Worm (Caenorhabditis elegans) whole organism, L1 larva: ENCODE data around the gene srbc-25.

ENCODE experiments used
- fkh-4 ChIP-seq: sonication (generic microtip); optimal IDR thresholded peaks from 2 replicates; lab custom pipeline; 2016; ENCODE audit warnings: missing compliant biosample characterization, missing genetic modification characterization, borderline replicate concordance
- hlh-4 ChIP-seq: sonication (generic microtip); optimal IDR thresholded peaks from 2 replicates; lab custom pipeline; 2016; ENCODE audit warnings: mild to moderate bottlenecking, missing genetic modification characterization, missing compliant biosample characterization
- lin-35 ChIP-seq, 2 experiments: fragments of 150-350 bp; optimal IDR thresholded peaks; 2 replicates each; lab custom pipeline; 2014; ENCODE audit warnings: missing biosample characterization in 2 of 2, missing genetic modification characterization in 2 of 2, missing genetic modification reagents in 2 of 2
- nhr-12 ChIP-seq: sonication (generic microtip); optimal IDR thresholded peaks from 2 replicates; lab custom pipeline; 2017; ENCODE audit warnings: missing biosample characterization, missing genetic modification characterization
- nhr-77 ChIP-seq: fragments of 150-350 bp; optimal IDR thresholded peaks from 2 replicates; lab custom pipeline; 2014; ENCODE audit warnings: missing biosample characterization, missing genetic modification characterization
- snpc-4 ChIP-seq: fragments of 150-350 bp; optimal IDR thresholded peaks from 2 replicates; lab custom pipeline; 2014; ENCODE audit warnings: missing biosample characterization, missing genetic modification characterization
- vab-15 ChIP-seq: sonication (generic microtip); optimal IDR thresholded peaks from 2 replicates; lab custom pipeline; 2017; ENCODE audit warnings: missing genotype, mild to moderate bottlenecking, missing genetic modification characterization, missing compliant biosample characterization

ce11 chrV:17178457-17178856 lies 4.6 kb downstream of the srbc-25 start, which contains the start of gene srh-174:
- peak; percentile 45 for TF ChIP-seq hlh-4 (tag; lab: Kevin White, UChicago)
- no peak for TF ChIP-seq nhr-12 (tag; lab: Kevin White, UChicago)
- TF ChIP-seq vab-15 (tag; lab: Kevin White, UChicago) = no peak
- no peak for TF ChIP-seq snpc-4 (tag; lab: Kevin White, UChicago)
- TF ChIP-seq fkh-4 (tag; lab: Kevin White, UChicago) = no peak
- TF ChIP-seq lin-35 (GFP tag; optimal IDR thresholded peaks at IDR 0.05; lab: Kevin White, UChicago) = no peak
- TF ChIP-seq nhr-77 = no peak
